Worm (Caenorhabditis elegans): ENCODE data around the gene ceh-1.

Gene ceh-1

DNA sequence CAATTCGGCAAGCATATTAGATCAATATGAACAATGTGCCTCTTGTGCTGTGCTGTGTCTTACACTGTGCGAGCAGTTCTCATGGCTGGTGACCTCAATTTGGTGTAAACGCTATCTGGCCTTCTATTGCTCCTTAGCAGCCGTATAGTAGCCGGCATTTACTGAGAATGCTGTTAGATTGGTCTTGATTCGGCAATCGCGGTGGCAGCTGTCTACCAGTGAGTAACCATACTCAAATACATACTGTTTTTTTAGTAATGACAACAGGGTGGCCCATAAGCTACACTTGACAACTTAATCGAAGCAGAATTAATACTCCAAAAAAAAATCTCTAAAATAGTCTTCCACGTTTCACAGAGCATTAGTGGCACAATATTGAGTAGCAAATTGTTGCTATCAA is 6.9 kb downstream of the ceh-1 start, which contains the start of gene C46C11.4:
TSS of gene C46C11.4 (minus strand) at position 101 of the 400 bp plus-strand sequence.
- TF ChIP-seq unc-30 (tag; optimal IDR thresholded peaks at IDR 0.05), result no peak
- TF ChIP-seq snu-23 (GFP tag; optimal IDR thresholded peaks at IDR 0.05), result no peak
- no peak for TF ChIP-seq Y116A8C.19 (tag; optimal IDR thresholded peaks at IDR 0.05; ENCODE audit: borderline replicate concordance)
- no peak for TF ChIP-seq dpl-1 (GFP tag; optimal IDR thresholded peaks at IDR 0.05)
- no peak for TF ChIP-seq mdl-1 (tag; optimal IDR thresholded peaks at IDR 0.05)
- TF ChIP-seq ces-1 (GFP tag; optimal IDR thresholded peaks at IDR 0.05), result no peak
- no peak for TF ChIP-seq hlh-4 (tag; optimal IDR thresholded peaks at IDR 0.05)
- TF ChIP-seq ztf-4 (tag; optimal IDR thresholded peaks at IDR 0.05), result no peak
- TF ChIP-seq nhr-85 (tag), result no peak
- no peak for TF ChIP-seq ceh-8 (GFP tag; optimal IDR thresholded peaks at IDR 0.05)
- TF ChIP-seq hlh-17 (GFP tag; optimal IDR thresholded peaks at IDR 0.05; ENCODE audit: borderline replicate concordance), result no peak
- TF ChIP-seq zag-1 (tag; optimal IDR thresholded peaks at IDR 0.05), result no peak
- no peak for TF ChIP-seq unc-130 (tag; optimal IDR thresholded peaks at IDR 0.05)
- TF ChIP-seq aly-2 (tag; optimal IDR thresholded peaks at IDR 0.05), result no peak
- no peak for TF ChIP-seq egl-27 (tag; optimal IDR thresholded peaks at IDR 0.05)
- TF ChIP-seq aha-1 (tag; optimal IDR thresholded peaks at IDR 0.05), result no peak
- TF ChIP-seq nhr-47 (tag; optimal IDR thresholded peaks at IDR 0.05), result no peak

DNA sequence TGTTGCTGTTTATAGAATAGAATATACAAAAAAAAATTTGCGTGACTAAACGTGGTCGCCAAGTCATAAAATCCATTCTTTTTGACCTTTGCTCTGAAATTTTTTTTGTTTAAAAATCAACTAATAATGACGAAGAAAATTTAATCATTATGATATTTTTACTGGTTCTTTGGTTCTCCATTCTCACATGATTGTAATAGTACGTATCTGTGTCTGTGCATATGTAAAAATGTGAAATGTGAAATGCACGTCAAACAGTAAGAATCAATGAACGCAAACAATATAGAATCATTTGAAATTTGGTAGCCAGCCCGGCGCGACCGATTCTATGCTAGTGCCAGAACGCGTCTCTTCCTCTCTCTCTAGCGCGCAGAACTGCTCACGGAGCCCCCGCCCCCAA is 17.1 kb downstream of the ceh-1 start, which contains the start of gene hosl-1:
TSS of gene hosl-1 (plus strand) at position 301 of the 400 bp plus-strand sequence.
- TF ChIP-seq nhr-12 (tag; optimal IDR thresholded peaks at IDR 0.05), result no peak
- TF ChIP-seq unc-62 (GFP tag; optimal IDR thresholded peaks at IDR 0.05), result no peak
- TF ChIP-seq pag-3 (tag; optimal IDR thresholded peaks at IDR 0.05; ENCODE audit: borderline replicate concordance, insufficient read depth), result no peak
- no peak for TF ChIP-seq efl-1 (optimal IDR thresholded peaks at IDR 0.05)
- no peak for TF ChIP-seq efl-1 (GFP tag; optimal IDR thresholded peaks at IDR 0.05 in 1 of 2)
- no peak for TF ChIP-seq mdl-1 (tag; optimal IDR thresholded peaks at IDR 0.05)
- no peak for TF ChIP-seq lsy-2 (tag; optimal IDR thresholded peaks at IDR 0.05)
- TF ChIP-seq unc-30 (tag; optimal IDR thresholded peaks at IDR 0.05), result no peak
- TF ChIP-seq sup-37 (GFP tag; optimal IDR thresholded peaks at IDR 0.05), result no peak
- TF ChIP-seq ces-1 (GFP tag; optimal IDR thresholded peaks at IDR 0.05), result no peak
- no peak for TF ChIP-seq isw-1 (GFP tag; IDR thresholded peaks at IDR 0.05)
- TF ChIP-seq mab-9 (GFP tag; IDR thresholded peaks at IDR 0.05), result no peak
- no peak for TF ChIP-seq alr-1 (tag; optimal IDR thresholded peaks at IDR 0.05; ENCODE audit: borderline replicate concordance)
- no peak for TF ChIP-seq ceh-63 (GFP tag; optimal IDR thresholded peaks at IDR 0.05)
- TF ChIP-seq vab-15 (tag; optimal IDR thresholded peaks at IDR 0.05), result no peak
- TF ChIP-seq nhr-71 (tag; optimal IDR thresholded peaks at IDR 0.05), result no peak

DNA sequence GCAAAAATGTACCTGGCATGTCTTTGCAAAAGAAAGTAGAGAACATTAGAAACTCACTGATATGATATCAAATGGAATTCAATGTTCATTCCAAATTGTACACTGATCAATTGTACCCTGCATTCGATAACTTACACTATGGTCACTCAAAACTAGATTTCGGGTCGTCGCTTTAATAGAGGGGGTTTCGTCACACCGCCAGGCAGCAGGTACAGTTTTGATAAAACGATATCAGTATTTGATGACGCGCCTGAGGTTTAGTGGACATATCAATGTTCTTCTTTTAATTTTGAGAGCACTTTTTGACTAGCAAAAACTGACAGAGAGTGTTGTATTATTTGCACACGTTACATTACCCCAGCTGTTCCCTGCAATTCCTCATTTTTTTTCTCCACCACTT is 17.8 kb downstream of the ceh-1 start:
- TF ChIP-seq elt-3 (tag; optimal IDR thresholded peaks at IDR 0.05) (peak in 1 of 6 experiments; percentile 4), ceh-8 (GFP tag; optimal IDR thresholded peaks at IDR 0.05) (no peak), lir-3 (tag; optimal IDR thresholded peaks at IDR 0.05; ENCODE audit: poor library complexity) (no peak), elt-2 (tag; optimal IDR thresholded peaks at IDR 0.05) (peak; percentile 48)

DNA sequence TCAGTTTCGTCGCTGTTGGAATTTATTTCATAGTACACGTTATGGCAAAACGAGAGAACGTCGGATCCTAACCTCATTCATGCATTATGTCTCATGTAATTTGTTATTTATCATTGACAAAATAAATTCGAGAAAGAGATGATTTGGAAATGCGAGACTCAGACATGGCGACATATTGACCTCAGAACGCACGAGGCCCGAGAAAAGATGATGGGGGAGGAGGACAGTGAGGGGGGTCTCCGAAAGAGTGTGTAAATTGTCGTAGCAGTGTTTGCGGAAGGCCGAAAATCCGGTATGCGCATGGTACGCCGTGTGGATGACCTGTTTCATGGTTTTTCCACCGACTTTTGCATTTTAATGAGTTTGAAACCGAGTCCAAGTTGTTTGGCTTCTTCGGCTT is 18.3 kb downstream of the ceh-1 start:
- no peak for TF ChIP-seq mab-9 (GFP tag; IDR thresholded peaks at IDR 0.05)
- no peak for TF ChIP-seq nhr-76 (tag; optimal IDR thresholded peaks at IDR 0.05)
- TF ChIP-seq lin-35 (GFP tag; optimal IDR thresholded peaks at IDR 0.05), result peak; percentile 13 to 40
- no peak for TF ChIP-seq zag-1 (tag; optimal IDR thresholded peaks at IDR 0.05)
- 0 out of 2 replicates have a peak, but pooled peaks have one; percentile 37 for TF ChIP-seq grh-1 (GFP tag; IDR thresholded peaks at IDR 0.05)
- TF ChIP-seq lsy-2 (tag; optimal IDR thresholded peaks at IDR 0.05), result peak; percentile 34 to 64
- TF ChIP-seq nhr-12 (tag; optimal IDR thresholded peaks at IDR 0.05), result no peak
- TF ChIP-seq tlp-1 (tag; optimal IDR thresholded peaks at IDR 0.05), result no peak
- TF ChIP-seq egl-27 (tag; optimal IDR thresholded peaks at IDR 0.05), result no peak
- peak; percentile 55 for TF ChIP-seq irx-1 (tag; optimal IDR thresholded peaks at IDR 0.05)
- TF ChIP-seq rnt-1 (tag; optimal IDR thresholded peaks at IDR 0.05), result peak; percentile 65
- TF ChIP-seq lin-13 (GFP tag; optimal IDR thresholded peaks at IDR 0.05), result peak; percentile 13
- no peak for TF ChIP-seq ceh-63 (GFP tag; optimal IDR thresholded peaks at IDR 0.05)
- TF ChIP-seq tbx-2 (tag; optimal IDR thresholded peaks at IDR 0.05), result peak; percentile 46
- no peak for TF ChIP-seq unc-30 (tag; optimal IDR thresholded peaks at IDR 0.05)
- peak; percentile 21 for TF ChIP-seq fkh-8 (tag; optimal IDR thresholded peaks at IDR 0.05)
- no peak for TF ChIP-seq ces-1 (GFP tag; optimal IDR thresholded peaks at IDR 0.05)
- TF ChIP-seq hpl-2 (GFP tag; optimal IDR thresholded peaks at IDR 0.05), result no peak
- TF ChIP-seq pax-3 (tag; optimal IDR thresholded peaks at IDR 0.05), result no peak
- peak; percentile 11 for TF ChIP-seq lir-3 (tag; optimal IDR thresholded peaks at IDR 0.05; ENCODE audit: poor library complexity)
- TF ChIP-seq swsn-7 (tag; optimal IDR thresholded peaks at IDR 0.05), result peak; percentile 46
- no peak for TF ChIP-seq aha-1 (tag; optimal IDR thresholded peaks at IDR 0.05)
- peak; percentile 66 for TF ChIP-seq xbp-1 (tag; optimal IDR thresholded peaks at IDR 0.05)
- TF ChIP-seq nhr-85 (tag), result peak; percentile 85

Data from whole organism, L1 larva.